Fruit fly (Drosophila melanogaster): ENCODE data around the gene Elovl7.

Elovl7 gene

DNA sequence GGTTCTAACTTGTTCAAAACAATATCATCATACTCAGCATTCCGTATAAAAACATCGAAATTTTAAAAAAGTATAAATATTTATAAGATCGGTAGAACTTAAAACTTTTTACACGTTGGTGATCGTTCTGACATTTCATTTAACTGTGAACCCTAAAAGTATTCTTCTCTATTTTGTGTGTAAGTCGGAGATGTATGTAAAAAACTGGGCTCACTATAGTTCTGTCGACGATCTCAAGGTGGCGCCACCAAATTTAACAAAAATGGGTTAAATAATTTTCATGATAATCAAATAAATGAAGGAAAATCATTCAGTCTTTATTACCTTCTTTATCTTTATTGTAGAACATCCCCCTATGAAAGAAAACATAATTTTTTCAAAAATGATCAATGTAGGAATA lies 14.3 kb downstream of the Elovl7 start (continued):
- peak; percentile 8 for TF ChIP-seq CoRest (tag; optimal IDR thresholded peaks at IDR 0.05)
- TF ChIP-seq Bgb (GFP tag; IDR thresholded peaks at IDR 0.05; ENCODE audit: partially characterized antibody), result peak; percentile 63
- 0 out of 2 replicates have a peak, but pooled peaks have one; percentile 25 for TF ChIP-seq CG42726 (GFP tag; IDR thresholded peaks at IDR 0.05; ENCODE audit: partially characterized antibody)
- TF ChIP-seq dmrt99B (tag; optimal IDR thresholded peaks at IDR 0.05), result no peak
- peak; percentile 24; the same call in 1 of the 2 replicates for TF ChIP-seq CG13287 (GFP tag; IDR thresholded peaks at IDR 0.05; ENCODE audit: partially characterized antibody)

DNA sequence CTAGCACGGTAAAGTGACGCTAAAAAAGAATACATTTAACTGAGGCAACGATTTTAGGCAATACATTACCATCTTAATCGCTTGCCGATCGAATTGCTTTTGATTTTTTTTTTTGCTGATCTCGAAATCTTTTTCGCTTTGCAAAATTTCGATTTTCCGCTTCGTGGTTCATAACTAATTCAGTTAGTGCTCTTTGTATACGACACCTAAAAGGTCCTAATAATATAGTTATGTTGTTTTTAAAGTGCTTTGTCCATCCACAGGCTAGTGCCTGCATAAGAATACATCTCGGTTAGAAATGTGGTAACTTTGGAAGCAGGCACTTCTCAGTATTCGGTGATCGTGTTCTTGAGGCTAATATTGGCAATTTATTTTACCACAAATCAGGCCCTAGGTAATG lies 15.4 kb downstream of the Elovl7 start, which contains the start of gene Sfp84E:
TSS of gene Sfp84E (minus strand) at position 101 of the 400 bp plus-strand sequence.
- TF ChIP-seq pnt (GFP tag; optimal IDR thresholded peaks at IDR 0.05) (no peak), ase (GFP tag; IDR thresholded peaks at IDR 0.05) (no peak), Hey (tag; optimal IDR thresholded peaks at IDR 0.05) (no peak), crc (GFP tag; optimal IDR thresholded peaks at IDR 0.05) (no peak), ato (GFP tag; IDR thresholded peaks at IDR 0.05; ENCODE audit: partially characterized antibody) (no peak), CG1233 (GFP tag; optimal IDR thresholded peaks at IDR 0.05) (no peak), CG12942 (GFP tag; optimal IDR thresholded peaks at IDR 0.05) (no peak), HLHmδ (GFP tag; optimal IDR thresholded peaks at IDR 0.05) (no peak)

DNA sequence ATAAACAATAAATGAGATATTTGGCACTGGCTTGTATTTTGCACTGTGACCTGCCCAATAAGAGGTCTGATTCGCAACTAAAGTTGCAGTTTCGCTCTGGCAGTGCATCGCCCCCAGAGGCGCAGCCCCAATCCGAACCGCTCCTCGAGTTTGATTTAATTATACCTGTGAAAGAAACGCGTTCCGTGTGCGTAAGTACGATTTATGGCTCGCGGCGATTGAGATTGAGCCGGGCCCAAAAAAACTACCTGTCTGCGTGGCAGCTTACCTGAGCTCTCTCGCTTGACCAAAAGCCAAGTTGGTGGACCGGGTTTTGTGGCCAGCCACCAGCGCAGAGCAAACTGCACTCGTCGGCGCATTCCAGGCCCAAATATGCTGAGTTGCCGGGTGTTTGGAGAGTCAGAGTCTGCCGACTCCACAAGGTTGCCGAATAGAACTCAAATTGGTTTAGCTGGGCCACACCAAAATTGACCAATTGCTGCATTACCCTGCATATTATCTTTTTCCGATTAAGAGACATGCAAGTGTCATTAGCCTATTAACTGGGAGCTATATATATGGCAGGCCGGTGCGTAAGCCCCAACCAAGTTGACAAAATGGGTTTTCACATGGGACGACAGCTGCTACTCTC lies 17.2 kb downstream of the Elovl7 start, which contains the start of the genes CD98hc and Os-C:
TSS of gene CD98hc (minus strand) at position 50 of the 631 bp plus-strand sequence.
TSS of gene Os-C (plus strand) at position 581 of the 631 bp plus-strand sequence.
- TF ChIP-seq ac (GFP tag; optimal IDR thresholded peaks at IDR 0.05) (no peak), sd (tag; optimal IDR thresholded peaks at IDR 0.05) (peak; percentile 9), oc (tag; optimal IDR thresholded peaks at IDR 0.05) (peak; percentile 13), cad (GFP tag; optimal IDR thresholded peaks at IDR 0.05) (peak; percentile 38), pita (GFP tag; optimal IDR thresholded peaks at IDR 0.05) (no peak), CG11456 (GFP tag; IDR thresholded peaks at IDR 0.05) (0 out of 3 replicates have a peak, but pooled peaks have one; percentile 18), chinmo (GFP tag; IDR thresholded peaks at IDR 0.05; ENCODE audit: partially characterized antibody) (0 out of 4 replicates have a peak, but pooled peaks have one; percentile 21)

DNA sequence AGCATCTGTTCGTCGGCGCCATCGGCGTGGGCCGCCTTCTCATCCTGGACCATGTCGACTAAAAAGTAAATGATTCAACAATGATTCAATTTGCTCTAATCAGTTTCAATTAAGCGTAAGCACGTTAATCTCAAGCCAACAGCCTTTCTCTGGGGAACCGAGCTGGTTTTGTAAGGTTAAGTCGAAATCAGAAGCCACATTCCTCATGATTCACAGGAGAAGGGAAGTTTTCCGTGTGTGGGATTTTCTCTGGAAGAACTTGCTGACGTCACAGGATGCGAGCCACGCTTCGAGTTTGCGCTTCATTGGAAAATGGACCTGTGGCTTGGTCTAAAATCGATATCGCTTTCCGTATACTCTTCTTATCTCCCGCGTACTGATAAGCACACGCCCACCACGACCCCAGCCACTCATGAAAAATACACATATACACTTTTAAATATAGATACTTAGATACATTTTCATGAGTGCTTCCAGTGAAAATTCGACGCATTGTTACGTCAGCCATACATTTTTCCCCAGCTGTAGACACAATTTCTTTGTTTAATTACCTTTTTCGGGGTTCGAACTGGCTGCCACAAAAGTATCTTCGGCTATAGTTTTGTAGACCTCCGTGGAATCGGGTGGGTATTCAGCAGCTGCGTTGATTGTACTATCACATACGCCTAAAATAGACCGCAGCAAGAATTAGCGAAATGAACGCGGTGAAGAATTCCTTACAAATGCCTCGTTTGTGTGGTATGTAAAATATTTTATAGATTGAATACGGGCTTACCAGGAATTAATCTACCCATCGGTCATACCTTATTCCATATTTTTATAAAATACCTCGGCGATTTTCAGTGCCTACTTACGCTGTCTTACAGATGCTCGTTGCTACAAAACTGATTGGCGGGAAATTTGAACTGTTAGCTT lies 18.4 kb downstream of the Elovl7 start:
- TF ChIP-seq TFAM (GFP tag; optimal IDR thresholded peaks at IDR 0.05), result no peak
- peak; percentile 43 for TF ChIP-seq lilli (GFP tag; optimal IDR thresholded peaks at IDR 0.05)
- peak; percentile 7 for TF ChIP-seq CG13424 (tag; optimal IDR thresholded peaks at IDR 0.05)
- TF ChIP-seq stc (GFP tag; IDR thresholded peaks at IDR 0.05), result no peak
- peak; percentile 54; the same call in 2 of the 3 replicates for TF ChIP-seq Dbx (GFP tag; IDR thresholded peaks at IDR 0.05)
- TF ChIP-seq CG8388 (GFP tag; optimal IDR thresholded peaks at IDR 0.05), result no peak
- TF ChIP-seq ind (GFP tag; optimal IDR thresholded peaks at IDR 0.05), result no peak
- TF ChIP-seq lab (GFP tag; optimal IDR thresholded peaks at IDR 0.05), result no peak
- TF ChIP-seq CG17829 (tag; optimal IDR thresholded peaks at IDR 0.05), result peak; percentile 29
- no peak for TF ChIP-seq ap (GFP tag; IDR thresholded peaks at IDR 0.05)
- TF ChIP-seq CG2889 (GFP tag; IDR thresholded peaks at IDR 0.05), result no peak
- peak; percentile 77 for TF ChIP-seq CG15514 (GFP tag; optimal IDR thresholded peaks at IDR 0.05)
- TF ChIP-seq CG12769 (tag; optimal IDR thresholded peaks at IDR 0.05), result peak; percentile 63
- no peak for TF ChIP-seq CG12104 (GFP tag; optimal IDR thresholded peaks at IDR 0.05)
- peak; percentile 44 for TF ChIP-seq CG15601 (tag; optimal IDR thresholded peaks at IDR 0.05)
- peak in 1 of 2 experiments; percentile 31 for TF ChIP-seq insv (GFP tag; optimal IDR thresholded peaks at IDR 0.05)
- no peak for TF ChIP-seq psq (GFP tag; optimal IDR thresholded peaks at IDR 0.05)
- TF ChIP-seq scrt (GFP tag; optimal IDR thresholded peaks at IDR 0.05), result peak; percentile 65
- no peak for TF ChIP-seq CG11247 (GFP tag; IDR thresholded peaks at IDR 0.05)
- TF ChIP-seq mam (GFP tag; optimal IDR thresholded peaks at IDR 0.05), result peak; percentile 13
- TF ChIP-seq Jarid2 (GFP tag; optimal IDR thresholded peaks at IDR 0.05), result peak; percentile 68
- TF ChIP-seq kni (GFP tag; optimal IDR thresholded peaks at IDR 0.05), result peak; percentile 57

Data from whole organism, embryonic.